Worm (Caenorhabditis elegans) whole organism, L1 larva: ENCODE data around the gene clpr-2.

Experiments
- C04F5.9 ChIP-seq: sonication (generic microtip); optimal IDR thresholded peaks from 2 replicates; lab custom pipeline; 2016; ENCODE audit warnings: missing genetic modification characterization, missing compliant biosample characterization
- C16A3.4 ChIP-seq: fragments of 150-350 bp; optimal IDR thresholded peaks from 2 replicates; lab custom pipeline; 2014; ENCODE audit warnings: missing biosample characterization, missing genetic modification characterization
- F16B12.6 ChIP-seq: fragments of 150-350 bp; optimal IDR thresholded peaks from 2 replicates; lab custom pipeline; 2014; ENCODE audit warnings: missing biosample characterization, missing genetic modification characterization
- Y116A8C.19 ChIP-seq: sonication (generic microtip); optimal IDR thresholded peaks from 2 replicates; lab custom pipeline; 2016; ENCODE audit warnings: missing compliant biosample characterization, missing genetic modification characterization, borderline replicate concordance
- aha-1 ChIP-seq: fragments of 150-350 bp; optimal IDR thresholded peaks from 2 replicates; lab custom pipeline; 2014; ENCODE audit warnings: missing biosample characterization, missing genetic modification characterization
- alr-1 ChIP-seq: fragments of 200-800 bp; sonication (Bioruptor generic); optimal IDR thresholded peaks from 2 replicates; lab custom pipeline; 2018; ENCODE audit warnings: borderline replicate concordance, mild to moderate bottlenecking, missing genetic modification characterization, missing compliant biosample characterization
- aly-2 ChIP-seq: fragments of 150-350 bp; optimal IDR thresholded peaks from 2 replicates; lab custom pipeline; 2014; ENCODE audit warnings: missing biosample characterization, missing genetic modification characterization
- ama-1 ChIP-seq: fragments of 150-350 bp; optimal IDR thresholded peaks from 2 replicates; lab custom pipeline; 2014
- blmp-1 ChIP-seq: fragments of 150-350 bp; optimal IDR thresholded peaks from 2 replicates; lab custom pipeline; 2014; ENCODE audit warnings: missing biosample characterization, missing genetic modification characterization
- ceh-8 ChIP-seq: fragments of 200-800 bp; sonication (Bioruptor generic); optimal IDR thresholded peaks from 2 replicates; lab custom pipeline; 2018; ENCODE audit warnings: mild to moderate bottlenecking, missing genetic modification characterization, moderate library complexity, missing compliant biosample characterization
- ceh-82 ChIP-seq, 3 experiments: fragments of 150-350 bp in 1 of 3; sonication (generic microtip) in 2 of 3; optimal IDR thresholded peaks; 2 replicates each; lab custom pipeline; 2014 to 2017; ENCODE audit warnings: missing biosample characterization in 3 of 3, missing genetic modification characterization in 3 of 3
- ceh-88 ChIP-seq: fragments of 200-800 bp; sonication (Bioruptor generic); IDR thresholded peaks from 2 replicates; pipeline ENCODE4 v1.3.6; 2022; ENCODE audit warnings: missing genetic modification characterization, missing compliant biosample characterization
- dpl-1 ChIP-seq, 3 experiments: fragments of 150-350 bp in 2 of 3; sonication (generic microtip) in 1 of 3; optimal IDR thresholded peaks; 2 replicates each; lab custom pipeline; 2014 to 2017; ENCODE audit warnings: missing biosample characterization in 3 of 3, missing genetic modification characterization in 3 of 3, missing genetic modification reagents in 3 of 3
- dsc-1 ChIP-seq: sonication (generic microtip); optimal IDR thresholded peaks from 2 replicates; lab custom pipeline; 2016; ENCODE audit warnings: mild to moderate bottlenecking, missing genetic modification characterization, missing compliant biosample characterization
- efl-1 ChIP-seq, 4 experiments: fragments of 150-350 bp; optimal IDR thresholded peaks in 3 of 4; peaks in 1 of 4; 1 replicate in 1 of 4; 2 replicates in 3 of 4; lab custom pipeline; 2014; ENCODE audit warnings: missing biosample characterization in 2 of 4, missing genetic modification characterization in 2 of 4, missing genetic modification reagents in 2 of 4
- egl-27 ChIP-seq, 2 experiments: fragments of 150-350 bp in 1 of 2; sonication (generic microtip); optimal IDR thresholded peaks; 3 replicates each; lab custom pipeline; 2017 to 2018; ENCODE audit warnings: missing biosample characterization in 2 of 2, missing genetic modification characterization in 2 of 2, missing genetic modification reagents in 2 of 2
- elt-2 ChIP-seq: sonication (generic microtip); optimal IDR thresholded peaks from 2 replicates; lab custom pipeline; 2016; ENCODE audit warnings: missing genetic modification characterization, mild to moderate bottlenecking, inconsistent platforms, missing compliant biosample characterization, missing genetic modification reagents
- elt-3 ChIP-seq, 6 experiments: fragments of 150-350 bp in 1 of 6; sonication (generic microtip); optimal IDR thresholded peaks; 2 replicates each; lab custom pipeline; 2017 to 2018; ENCODE audit warnings: missing biosample characterization in 6 of 6, missing genetic modification characterization in 6 of 6, inconsistent platforms in 1 of 6
- fkh-10 ChIP-seq: sonication (generic microtip); optimal IDR thresholded peaks from 2 replicates; lab custom pipeline; 2017; ENCODE audit warnings: missing biosample characterization, missing genetic modification reagents, missing genetic modification characterization
- fkh-4 ChIP-seq: sonication (generic microtip); optimal IDR thresholded peaks from 2 replicates; lab custom pipeline; 2016; ENCODE audit warnings: missing compliant biosample characterization, missing genetic modification characterization, borderline replicate concordance
- fkh-8 ChIP-seq: sonication (generic microtip); optimal IDR thresholded peaks from 2 replicates; lab custom pipeline; 2016; ENCODE audit warnings: mild to moderate bottlenecking, missing genetic modification characterization, missing compliant biosample characterization
- fos-1 ChIP-seq: fragments of 150-350 bp; optimal IDR thresholded peaks from 2 replicates; lab custom pipeline; 2014; ENCODE audit warnings: missing biosample characterization, missing genetic modification characterization
- hlh-17 ChIP-seq: fragments of 200-800 bp; sonication (Bioruptor generic); optimal IDR thresholded peaks from 2 replicates; lab custom pipeline; 2018; ENCODE audit warnings: missing genetic modification characterization, mild to moderate bottlenecking, missing compliant biosample characterization, moderate library complexity, borderline replicate concordance
- hlh-4 ChIP-seq: sonication (generic microtip); optimal IDR thresholded peaks from 2 replicates; lab custom pipeline; 2016; ENCODE audit warnings: mild to moderate bottlenecking, missing genetic modification characterization, missing compliant biosample characterization
- hpl-2 ChIP-seq: fragments of 150-350 bp; optimal IDR thresholded peaks from 2 replicates; lab custom pipeline; 2014; ENCODE audit warnings: missing biosample characterization, missing genetic modification reagents, missing genetic modification characterization
- irx-1 ChIP-seq: sonication (generic microtip); optimal IDR thresholded peaks from 2 replicates; lab custom pipeline; 2016; ENCODE audit warnings: missing genetic modification characterization, missing compliant biosample characterization
- lin-15B ChIP-seq: fragments of 150-350 bp; sonication (generic microtip); optimal IDR thresholded peaks from 3 replicates; lab custom pipeline; 2014; ENCODE audit warnings: missing biosample characterization, missing genetic modification characterization
- lin-39 ChIP-seq: fragments of 150-350 bp; optimal IDR thresholded peaks from 2 replicates; lab custom pipeline; 2014; ENCODE audit warnings: missing biosample characterization, missing genetic modification reagents, missing genetic modification characterization
- lir-3 ChIP-seq: sonication (generic microtip); optimal IDR thresholded peaks from 2 replicates; lab custom pipeline; 2016; ENCODE audit warnings: mild to moderate bottlenecking, missing genetic modification characterization, moderate library complexity, missing compliant biosample characterization; ENCODE audit not compliant: poor library complexity
- lsy-2 ChIP-seq, 2 experiments: fragments of 150-350 bp; optimal IDR thresholded peaks; 2 replicates each; lab custom pipeline; 2014; ENCODE audit warnings: missing biosample characterization in 2 of 2, missing genetic modification characterization in 2 of 2
- mab-9 ChIP-seq: fragments of 200-800 bp; sonication (Bioruptor generic); IDR thresholded peaks from 2 replicates; pipeline ENCODE4 v1.3.6; 2022; ENCODE audit warnings: missing genetic modification reagents, missing genetic modification characterization, missing compliant biosample characterization
- nhr-12 ChIP-seq: sonication (generic microtip); optimal IDR thresholded peaks from 2 replicates; lab custom pipeline; 2017; ENCODE audit warnings: missing biosample characterization, missing genetic modification characterization
- nhr-19 ChIP-seq: fragments of 200-800 bp; sonication (Bioruptor generic); conservative IDR thresholded peaks from 2 replicates; pipeline ENCODE4 v1.3.6; 2022; ENCODE audit warnings: missing genetic modification characterization, missing compliant biosample characterization
- nhr-237 ChIP-seq: fragments of 150-350 bp; optimal IDR thresholded peaks from 2 replicates; lab custom pipeline; 2014; ENCODE audit warnings: missing biosample characterization, missing genetic modification characterization
- nhr-28 ChIP-seq: fragments of 150-350 bp; optimal IDR thresholded peaks from 2 replicates; lab custom pipeline; 2014; ENCODE audit warnings: missing biosample characterization, missing genetic modification characterization
- nhr-76 ChIP-seq: sonication (generic microtip); optimal IDR thresholded peaks from 2 replicates; lab custom pipeline; 2017; ENCODE audit warnings: missing biosample characterization, missing genetic modification characterization
- nhr-85 ChIP-seq: sonication (generic microtip); peaks from one replicate; lab custom pipeline; 2016; ENCODE audit warnings: missing genetic modification characterization, inconsistent platforms, missing compliant biosample characterization
- nhr-90 ChIP-seq: sonication (generic microtip); optimal IDR thresholded peaks from 2 replicates; lab custom pipeline; 2016; ENCODE audit warnings: mild to moderate bottlenecking, missing genetic modification characterization, missing compliant biosample characterization; ENCODE audit not compliant: poor library complexity
- pax-3 ChIP-seq: fragments of 200-800 bp; sonication (Bioruptor generic); optimal IDR thresholded peaks from 2 replicates; lab custom pipeline; 2018; ENCODE audit warnings: mild to moderate bottlenecking, missing genetic modification characterization, moderate library complexity, missing compliant biosample characterization
- pqm-1 ChIP-seq: sonication (generic microtip); optimal IDR thresholded peaks from 3 replicates; lab custom pipeline; 2017; ENCODE audit warnings: missing biosample characterization, missing genetic modification characterization
- rnt-1 ChIP-seq: sonication (generic microtip); optimal IDR thresholded peaks from 2 replicates; lab custom pipeline; 2016; ENCODE audit warnings: mild to moderate bottlenecking, missing genetic modification characterization, moderate library complexity, missing compliant biosample characterization
- skn-1 ChIP-seq: fragments of 150-350 bp; optimal IDR thresholded peaks from 2 replicates; lab custom pipeline; 2014; ENCODE audit warnings: missing biosample characterization, missing genetic modification characterization
- snu-23 ChIP-seq: sonication (generic microtip); optimal IDR thresholded peaks from 2 replicates; lab custom pipeline; 2016; ENCODE audit warnings: missing genetic modification characterization, missing compliant biosample characterization
- sptf-1 ChIP-seq: fragments of 150-350 bp; optimal IDR thresholded peaks from 2 replicates; lab custom pipeline; 2014; ENCODE audit warnings: missing biosample characterization, missing genetic modification characterization
- tbx-2 ChIP-seq: sonication (generic microtip); optimal IDR thresholded peaks from 2 replicates; lab custom pipeline; 2016; ENCODE audit warnings: missing genetic modification characterization, missing compliant biosample characterization
- tlp-1 ChIP-seq: fragments of 150-350 bp; optimal IDR thresholded peaks from 2 replicates; lab custom pipeline; 2014; ENCODE audit warnings: missing biosample characterization, missing genetic modification characterization
- unc-30 ChIP-seq: sonication (generic microtip); optimal IDR thresholded peaks from 2 replicates; lab custom pipeline; 2017; ENCODE audit warnings: missing biosample characterization, missing genetic modification characterization
- unc-86 ChIP-seq: sonication (generic microtip); optimal IDR thresholded peaks from 2 replicates; lab custom pipeline; 2016; ENCODE audit warnings: missing genetic modification characterization, missing compliant biosample characterization
- unc-98 ChIP-seq: fragments of 200-800 bp; sonication (Bioruptor generic); IDR thresholded peaks from 2 replicates; pipeline ENCODE4 v1.3.6; 2022; ENCODE audit warnings: missing genetic modification characterization, missing compliant biosample characterization
- vab-15 ChIP-seq: sonication (generic microtip); optimal IDR thresholded peaks from 2 replicates; lab custom pipeline; 2017; ENCODE audit warnings: missing genotype, mild to moderate bottlenecking, missing genetic modification characterization, missing compliant biosample characterization
- xbp-1 ChIP-seq: sonication (generic microtip); optimal IDR thresholded peaks from 2 replicates; lab custom pipeline; 2016; ENCODE audit warnings: missing genetic modification characterization, missing compliant biosample characterization
- zip-4 ChIP-seq: fragments of 200-800 bp; sonication (Bioruptor generic); optimal IDR thresholded peaks from 2 replicates; lab custom pipeline; 2018; ENCODE audit warnings: mild to moderate bottlenecking, missing genetic modification characterization, moderate library complexity, missing compliant biosample characterization
- ztf-4 ChIP-seq: fragments of 150-350 bp; optimal IDR thresholded peaks from 2 replicates; lab custom pipeline; 2014; ENCODE audit warnings: missing biosample characterization, missing genetic modification characterization

clpr-2 gene

ce11 chrII:1246855-1247259 is 11.9 kb upstream of the clpr-2 start (continued):
- TF ChIP-seq lin-39 (no peak), Y116A8C.19 (tag; lab: Kevin White, UChicago) (no peak), fkh-4 (tag; lab: Kevin White, UChicago) (no peak), vab-15 (tag; lab: Kevin White, UChicago) (no peak), unc-86 (tag; lab: Kevin White, UChicago) (peak; percentile 70), pax-3 (tag; lab: Kevin White, UChicago) (peak; percentile 50), mab-9 (GFP tag; lab: Robert Waterston, UW) (no peak), ceh-88 (no peak), C04F5.9 (tag; lab: Kevin White, UChicago) (peak; percentile 34), fos-1 (tag; lab: Kevin White, UChicago) (peak; percentile 29), ama-1 (no peak), irx-1 (tag; lab: Kevin White, UChicago) (peak; percentile 26), pqm-1 (tag; lab: Kevin White, UChicago) (no peak), elt-3 (tag; optimal IDR thresholded peaks at IDR 0.05; lab: Kevin White, UChicago) (no peak), F16B12.6 (tag; lab: Kevin White, UChicago) (no peak), fkh-10 (GFP tag; lab: Kevin White, UChicago) (peak; percentile 46), hlh-4 (tag; lab: Kevin White, UChicago) (no peak), nhr-12 (tag; lab: Kevin White, UChicago) (no peak), ceh-8 (GFP tag; lab: Kevin White, UChicago) (peak; percentile 38), efl-1 (optimal IDR thresholded peaks at IDR 0.05; lab: Kevin White, UChicago) (peak; percentile 56 to 78), efl-1 (GFP tag; optimal IDR thresholded peaks at IDR 0.05 in 1 of 2; lab: Kevin White, UChicago) (peak in 1 of 2 experiments; percentile 28), lsy-2 (tag; optimal IDR thresholded peaks at IDR 0.05; lab: Kevin White, UChicago) (peak; percentile 58 to 59), lir-3 (no peak), nhr-19 (GFP tag; lab: Robert Waterston, UW) (peak; percentile 59), dpl-1 (GFP tag; optimal IDR thresholded peaks at IDR 0.05; lab: Kevin White, UChicago) (peak in 2 of 3 experiments; percentile 10 to 13), nhr-85 (peak; percentile 94), ztf-4 (tag; lab: Kevin White, UChicago) (peak; percentile 91), aha-1 (no peak), nhr-28 (tag; lab: Kevin White, UChicago) (no peak), lin-15B (tag; lab: Kevin White, UChicago) (no peak), alr-1 (no peak), ceh-82 (tag; optimal IDR thresholded peaks at IDR 0.05; lab: Kevin White, UChicago) (peak in 2 of 3 experiments; percentile 67 to 74), zip-4 (GFP tag; lab: Kevin White, UChicago) (no peak), snu-23 (GFP tag; lab: Kevin White, UChicago) (peak; percentile 73), xbp-1 (tag; lab: Kevin White, UChicago) (peak; percentile 41), elt-2 (tag; lab: Kevin White, UChicago) (peak; percentile 79), blmp-1 (tag; lab: Kevin White, UChicago) (peak; percentile 85), tbx-2 (peak; percentile 79), aly-2 (tag; lab: Kevin White, UChicago) (no peak), unc-30 (tag; lab: Kevin White, UChicago) (no peak), tlp-1 (no peak), rnt-1 (peak; percentile 75), egl-27 (tag; optimal IDR thresholded peaks at IDR 0.05; lab: Kevin White, UChicago) (peak; percentile 19 to 64), hlh-17 (GFP tag; lab: Kevin White, UChicago) (no peak), nhr-90 (peak; percentile 80), sptf-1 (tag; lab: Kevin White, UChicago) (no peak), hpl-2 (no peak), C16A3.4 (no peak), nhr-76 (no peak), fkh-8 (tag; lab: Kevin White, UChicago) (peak; percentile 64), unc-98 (GFP tag; lab: Robert Waterston, UW) (no peak), dsc-1 (tag; lab: Kevin White, UChicago) (peak; percentile 30), skn-1 (peak; percentile 55), nhr-237 (tag; lab: Kevin White, UChicago) (no peak)
